Fruit fly (Drosophila melanogaster): ENCODE results near the gene Btnd.

DNA sequence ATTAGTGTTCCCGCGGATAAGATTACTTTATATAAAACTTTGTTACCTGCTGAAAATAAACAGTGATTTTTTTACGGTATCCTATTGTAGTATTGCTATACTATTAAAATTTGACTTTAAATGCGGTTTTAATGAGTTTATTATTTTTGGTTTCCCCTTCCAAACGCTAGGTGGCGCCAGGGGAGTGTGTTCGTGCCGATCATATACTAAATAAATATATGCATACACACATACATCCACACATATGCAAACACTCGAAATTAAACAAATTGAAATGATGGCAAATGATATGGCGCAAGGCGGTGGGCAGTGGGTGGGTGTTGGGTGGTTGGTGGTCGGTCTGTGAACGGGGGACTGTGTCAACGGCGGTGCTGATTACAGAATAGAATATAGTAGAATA lies 34.6 kb upstream of the Btnd start:
- no peak for TF ChIP-seq Jra (GFP tag; optimal IDR thresholded peaks at IDR 0.05)
- no peak for TF ChIP-seq fru (GFP tag; optimal IDR thresholded peaks at IDR 0.05)
- TF ChIP-seq woc (GFP tag; optimal IDR thresholded peaks at IDR 0.05), result no peak
- TF ChIP-seq Vsx2 (GFP tag; optimal IDR thresholded peaks at IDR 0.05; ENCODE audit: partially characterized antibody), result no peak
- TF ChIP-seq jim (GFP tag; optimal IDR thresholded peaks at IDR 0.05), result no peak
- no peak for TF ChIP-seq dl (GFP tag; optimal IDR thresholded peaks at IDR 0.05; ENCODE audit: insufficient read depth in 1 of 2, partially characterized antibody in 2 of 2)
- no peak for TF ChIP-seq h (GFP tag; optimal IDR thresholded peaks at IDR 0.05)
- no peak for TF ChIP-seq br (GFP tag; optimal IDR thresholded peaks at IDR 0.05)
- TF ChIP-seq GATAd (GFP tag; optimal IDR thresholded peaks at IDR 0.05), result no peak
- no peak for TF ChIP-seq Dif (GFP tag; optimal IDR thresholded peaks at IDR 0.05; ENCODE audit: partially characterized antibody)
- no peak for TF ChIP-seq Hr78 (GFP tag; optimal IDR thresholded peaks at IDR 0.05)
- TF ChIP-seq usp (GFP tag; optimal IDR thresholded peaks at IDR 0.05), result no peak
- no peak for TF ChIP-seq Myc (optimal IDR thresholded peaks at IDR 0.05)
- TF ChIP-seq brk (GFP tag; optimal IDR thresholded peaks at IDR 0.05), result no peak

Data from whole organism, wandering third instar larva.